Fruit fly (Drosophila melanogaster) Kc167 (cell line): ENCODE results near the gene CG33631.

ENCODE experiments used
- Sin3A ChIP-seq: fragments of >200 bp; optimal IDR thresholded peaks from 2 replicates; lab custom pipeline; 2018; ENCODE audit warnings: missing external identifiers
- h ChIP-seq: fragments of >200 bp; optimal IDR thresholded peaks from 3 replicates; lab custom pipeline; 2018; ENCODE audit warnings: missing external identifiers
- insv ChIP-seq: fragments of >200 bp; optimal IDR thresholded peaks from 3 replicates; lab custom pipeline; 2018; ENCODE audit warnings: missing external identifiers
- psq ChIP-seq: fragments of >200 bp; optimal IDR thresholded peaks from 2 replicates; lab custom pipeline; 2017; ENCODE audit warnings: missing external identifiers
- ttk ChIP-seq: sonication (Bioruptor generic); optimal IDR thresholded peaks from 2 replicates; lab custom pipeline; 2017; ENCODE audit warnings: missing external identifiers

DNA sequence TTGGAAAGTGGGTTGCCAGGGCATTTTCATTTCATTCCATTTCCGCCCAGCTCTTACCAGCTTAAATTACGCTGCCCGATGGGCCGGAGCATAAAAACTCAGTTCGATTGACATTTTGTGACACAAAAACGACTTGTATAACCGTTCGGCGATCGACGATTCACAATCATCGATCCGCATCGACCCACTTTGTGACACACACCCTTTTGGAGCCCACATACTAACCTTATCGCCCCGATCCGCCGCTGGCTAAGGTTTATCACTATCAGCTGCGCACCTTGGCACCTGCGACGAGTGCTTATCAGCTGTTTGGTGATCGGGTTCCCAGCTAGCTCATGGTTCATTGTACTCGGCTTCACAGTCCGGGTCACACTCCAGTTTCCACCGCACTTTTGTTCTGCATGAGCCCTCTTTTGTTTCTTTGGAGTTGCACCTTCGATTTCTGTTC, 35.6 kb downstream of the CG33631 start:
- TF ChIP-seq insv (lab: Kevin White, UChicago) (no peak), psq (lab: Kevin White, UChicago) (no peak), h (lab: Kevin White, UChicago) (no peak), Sin3A (lab: Kevin White, UChicago) (no peak), ttk (lab: Kevin White, UChicago) (no peak)
